Fruit fly (Drosophila melanogaster) whole organism, pupa: Measurements from ENCODE around the gene yata.
A peak's percentile ranks its signal among the peaks of the same experiment; 100 is the strongest.

Experiments used
- CG10348 ChIP-seq: fragments of 200-800 bp; sonication (Bioruptor generic); IDR thresholded peaks from 2 replicates; pipeline ENCODE4 v1.3.6; 2022; ENCODE audit warnings: missing biosample characterization, missing genetic modification characterization
- CG12605 ChIP-seq: fragments of 200-800 bp; sonication (Bioruptor generic); IDR thresholded peaks from 2 replicates; pipeline ENCODE4 v1.3.6; 2022; ENCODE audit warnings: missing biosample characterization, missing genetic modification characterization
- CG13204 ChIP-seq: fragments of 200-800 bp; sonication (Bioruptor generic); optimal IDR thresholded peaks from 2 replicates; lab custom pipeline; 2018; ENCODE audit warnings: missing biosample characterization, mild to moderate bottlenecking, missing genetic modification characterization, moderate library complexity
- CG14655 ChIP-seq: fragments of 200-800 bp; sonication (Bioruptor generic); optimal IDR thresholded peaks from 3 replicates; lab custom pipeline; 2017; ENCODE audit warnings: mild to moderate bottlenecking, missing biosample characterization, missing genetic modification reagents, missing genetic modification characterization
- CG15710 ChIP-seq: fragments of 200-800 bp; sonication (Bioruptor generic); optimal IDR thresholded peaks from 2 replicates; lab custom pipeline; 2018; ENCODE audit warnings: missing biosample characterization, mild to moderate bottlenecking, missing genetic modification characterization, moderate library complexity
- CG17806 ChIP-seq: fragments of 200-800 bp; sonication (Bioruptor generic); optimal IDR thresholded peaks from 2 replicates; lab custom pipeline; 2018; ENCODE audit warnings: missing biosample characterization, mild to moderate bottlenecking, missing genetic modification characterization, moderate library complexity
- CG32121 ChIP-seq: fragments of 200-800 bp; sonication (Bioruptor generic); IDR thresholded peaks from 2 replicates; pipeline ENCODE4 v1.3.6; 2022; ENCODE audit warnings: missing biosample characterization, missing genetic modification characterization
- CG34367 ChIP-seq: fragments of 200-800 bp; sonication (Bioruptor generic); optimal IDR thresholded peaks from 2 replicates; lab custom pipeline; 2018; ENCODE audit warnings: missing biosample characterization, mild to moderate bottlenecking, missing genetic modification characterization
- CG4496 ChIP-seq: fragments of 200-800 bp; sonication (Bioruptor generic); IDR thresholded peaks from 3 replicates; pipeline ENCODE4 v1.3.6; 2022; ENCODE audit warnings: missing biosample characterization, missing genetic modification characterization
- CG8159 ChIP-seq: fragments of 200-800 bp; sonication (Bioruptor generic); optimal IDR thresholded peaks from 3 replicates; lab custom pipeline; 2018; ENCODE audit warnings: missing biosample characterization, mild to moderate bottlenecking, missing genetic modification characterization, moderate library complexity
- CG8301 ChIP-seq: fragments of 200-800 bp; sonication (Bioruptor generic); optimal IDR thresholded peaks from 2 replicates; lab custom pipeline; 2018; ENCODE audit warnings: missing biosample characterization, mild to moderate bottlenecking, missing genetic modification characterization
- CG9948 ChIP-seq: fragments of 200-800 bp; sonication (Bioruptor generic); optimal IDR thresholded peaks from 2 replicates; lab custom pipeline; 2018; ENCODE audit warnings: missing biosample characterization, mild to moderate bottlenecking, missing genetic modification characterization, moderate library complexity
- D1 ChIP-seq: fragments of 200-800 bp; sonication (Bioruptor generic); optimal IDR thresholded peaks from 2 replicates; lab custom pipeline; 2018; ENCODE audit warnings: missing biosample characterization, mild to moderate bottlenecking, missing genetic modification characterization, moderate library complexity
- EcR ChIP-seq: fragments of 200-800 bp; sonication (Bioruptor generic); optimal IDR thresholded peaks from 3 replicates; lab custom pipeline; 2019; ENCODE audit warnings: missing biosample characterization, missing genetic modification characterization, mild to moderate bottlenecking, moderate library complexity, missing genetic modification reagents
- Ets98B ChIP-seq: fragments of 200-800 bp; sonication (Bioruptor generic); IDR thresholded peaks from 2 replicates; pipeline ENCODE4 v1.3.6; 2022; ENCODE audit warnings: missing biosample characterization, missing genetic modification characterization
- Pif1A ChIP-seq: fragments of 200-800 bp; sonication (Bioruptor generic); optimal IDR thresholded peaks from 3 replicates; lab custom pipeline; 2016; ENCODE audit warnings: missing biosample characterization, missing genetic modification characterization
- Pif1B ChIP-seq: fragments of 200-800 bp; sonication (Bioruptor generic); optimal IDR thresholded peaks from 3 replicates; lab custom pipeline; 2016; ENCODE audit warnings: missing biosample characterization, missing genetic modification characterization
- Snoo ChIP-seq: fragments of 200-800 bp; sonication (Bioruptor generic); optimal IDR thresholded peaks from 3 replicates; lab custom pipeline; 2017; ENCODE audit warnings: missing biosample characterization, mild to moderate bottlenecking, missing genetic modification characterization, inconsistent platforms
- fd96Ca ChIP-seq: fragments of 200-800 bp; sonication (Bioruptor generic); IDR thresholded peaks from 3 replicates; pipeline ENCODE4 v1.3.6; 2022; ENCODE audit warnings: missing biosample characterization, missing genetic modification characterization
- gl ChIP-seq: fragments of 200-800 bp; sonication (Bioruptor generic); optimal IDR thresholded peaks from 2 replicates; lab custom pipeline; 2018; ENCODE audit warnings: missing biosample characterization, mild to moderate bottlenecking, missing genetic modification characterization
- rn ChIP-seq: fragments of 200-800 bp; sonication (Bioruptor generic); IDR thresholded peaks from 2 replicates; pipeline ENCODE4 v1.3.6; 2022; ENCODE audit warnings: missing biosample characterization, missing genetic modification characterization

Gene yata

dm6 chr3R:29718363-29718762 is 30.7 kb upstream of the yata start, which contains the start of gene CG15506:
TSS of gene CG15506 (plus strand) at chr3R:29718663.
- no peak for TF ChIP-seq fd96Ca (GFP tag; lab: Robert Waterston, UW)
- no peak for TF ChIP-seq Ets98B (GFP tag; lab: Robert Waterston, UW)
- no peak for TF ChIP-seq EcR (GFP tag; lab: Kevin White, UChicago)
- no peak for TF ChIP-seq Pif1B (GFP tag; lab: Kevin White, UChicago)
- TF ChIP-seq rn (GFP tag; lab: Robert Waterston, UW): no peak
- no peak for TF ChIP-seq CG17806 (tag; lab: Kevin White, UChicago)
- TF ChIP-seq gl: no peak
- TF ChIP-seq CG32121 (GFP tag; lab: Robert Waterston, UW): no peak
- no peak for TF ChIP-seq CG10348
- no peak for TF ChIP-seq CG4496 (GFP tag; lab: Robert Waterston, UW)
- TF ChIP-seq CG13204 (GFP tag; lab: Kevin White, UChicago): no peak
- TF ChIP-seq Pif1A: no peak
- TF ChIP-seq CG8301 (tag; lab: Kevin White, UChicago): no peak
- no peak for TF ChIP-seq CG12605 (GFP tag; lab: Robert Waterston, UW)
- no peak for TF ChIP-seq CG15710 (tag; lab: Kevin White, UChicago)
- no peak for TF ChIP-seq CG8159 (tag; lab: Kevin White, UChicago)
- no peak for TF ChIP-seq CG34367

DNA sequence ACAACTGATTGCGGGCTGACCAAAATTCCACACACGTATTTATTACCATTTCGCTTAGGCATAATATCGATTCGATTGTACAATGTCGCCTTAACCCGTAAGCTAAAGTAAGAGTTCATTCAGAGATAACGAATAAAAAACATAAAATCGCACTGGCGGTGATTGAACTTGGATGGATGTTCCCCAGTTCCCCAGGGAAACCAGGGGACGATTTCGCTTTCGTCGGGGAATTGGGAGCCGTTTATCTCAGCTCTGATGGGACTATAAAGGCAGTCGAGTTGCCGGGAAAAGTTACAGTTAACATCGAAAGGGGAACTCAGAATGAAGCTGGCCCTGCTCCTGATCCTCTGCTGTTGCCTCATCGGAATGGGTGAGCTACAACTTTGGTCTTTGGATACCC is 26.8 kb upstream of the yata start, which contains the start of gene CG34296:
TSS of gene CG34296 (plus strand) at position 301 of the 400 bp plus-strand sequence.
- TF ChIP-seq EcR (GFP tag; lab: Kevin White, UChicago): no peak
- TF ChIP-seq CG14655 (GFP tag; lab: Kevin White, UChicago): no peak
- TF ChIP-seq fd96Ca (GFP tag; lab: Robert Waterston, UW): no peak
- no peak for TF ChIP-seq CG17806 (tag; lab: Kevin White, UChicago)
- no peak for TF ChIP-seq CG9948 (tag; lab: Kevin White, UChicago)
- no peak for TF ChIP-seq rn (GFP tag; lab: Robert Waterston, UW)
- TF ChIP-seq CG12605 (GFP tag; lab: Robert Waterston, UW): no peak
- no peak for TF ChIP-seq CG10348

DNA sequence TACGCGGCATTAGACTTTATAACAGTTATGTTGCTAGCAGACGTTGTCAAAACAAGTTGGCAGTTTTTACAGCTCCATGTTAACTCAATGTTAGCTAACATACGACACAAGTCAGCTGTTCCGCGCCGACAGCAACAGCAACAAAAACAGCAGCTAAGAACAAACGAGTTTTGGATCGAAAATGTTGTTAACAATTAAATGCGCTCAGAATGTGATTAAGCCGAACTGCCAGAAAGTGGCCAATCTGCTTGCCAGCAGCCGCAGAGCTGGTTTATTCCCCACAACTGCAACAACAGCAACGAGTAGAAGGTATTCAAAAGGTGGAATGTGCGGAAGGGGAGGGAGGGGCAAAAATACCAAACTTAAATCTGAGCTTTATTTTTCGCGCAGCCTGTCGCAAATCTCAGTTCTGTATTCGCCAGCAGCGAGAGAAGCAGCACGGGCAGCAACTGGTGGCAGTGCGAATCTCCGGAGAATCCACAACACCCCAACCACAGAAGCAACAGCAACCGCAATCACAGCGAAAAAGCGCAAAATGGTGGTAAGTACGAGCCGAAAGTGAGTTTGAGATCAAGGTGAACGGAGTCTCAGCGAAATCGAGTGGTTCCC is 25.9 kb upstream of the yata start, which contains the start of gene Pcd:
TSS of gene Pcd (plus strand) at position 116 of the 609 bp plus-strand sequence.
- TF ChIP-seq CG17806 (tag; lab: Kevin White, UChicago) (no peak), CG8159 (tag; lab: Kevin White, UChicago) (no peak), CG8301 (tag; lab: Kevin White, UChicago) (no peak), EcR (GFP tag; lab: Kevin White, UChicago) (peak; percentile 24), Ets98B (GFP tag; lab: Robert Waterston, UW) (peak; percentile 34; the same call in 1 of the 2 replicates), gl (no peak), rn (GFP tag; lab: Robert Waterston, UW) (no peak), Pif1A (no peak), CG15710 (tag; lab: Kevin White, UChicago) (no peak), CG14655 (GFP tag; lab: Kevin White, UChicago) (no peak), CG12605 (GFP tag; lab: Robert Waterston, UW) (peak; percentile 62; the same call in 1 of the 2 replicates), Pif1B (GFP tag; lab: Kevin White, UChicago) (no peak), Snoo (tag; lab: Kevin White, UChicago) (no peak), CG4496 (GFP tag; lab: Robert Waterston, UW) (0 out of 3 replicates have a peak, but pooled peaks have one; percentile 52), CG13204 (GFP tag; lab: Kevin White, UChicago) (no peak), CG34367 (no peak), CG10348 (no peak), D1 (tag; lab: Kevin White, UChicago) (no peak), fd96Ca (GFP tag; lab: Robert Waterston, UW) (no peak), CG9948 (tag; lab: Kevin White, UChicago) (no peak), CG32121 (GFP tag; lab: Robert Waterston, UW) (no peak)

- TF ChIP-seq CG10348 (no peak), CG8301 (tag; lab: Kevin White, UChicago) (no peak), CG8159 (tag; lab: Kevin White, UChicago) (no peak), CG14655 (GFP tag; lab: Kevin White, UChicago) (no peak), CG4496 (GFP tag; lab: Robert Waterston, UW) (no peak), D1 (tag; lab: Kevin White, UChicago) (no peak), CG34367 (no peak), gl (no peak), rn (GFP tag; lab: Robert Waterston, UW) (no peak)
- TF ChIP-seq, all 21 proteins: peak for 0
These were observed 24.3 kb upstream of the yata start, which contains the start of the genes Naa40 and CG18731 for dm6 chr3R:29724745-29725144. TSS of gene Naa40 (minus strand) at chr3R:29724950. TSS of gene CG18731 (plus strand) at chr3R:29725027.

DNA sequence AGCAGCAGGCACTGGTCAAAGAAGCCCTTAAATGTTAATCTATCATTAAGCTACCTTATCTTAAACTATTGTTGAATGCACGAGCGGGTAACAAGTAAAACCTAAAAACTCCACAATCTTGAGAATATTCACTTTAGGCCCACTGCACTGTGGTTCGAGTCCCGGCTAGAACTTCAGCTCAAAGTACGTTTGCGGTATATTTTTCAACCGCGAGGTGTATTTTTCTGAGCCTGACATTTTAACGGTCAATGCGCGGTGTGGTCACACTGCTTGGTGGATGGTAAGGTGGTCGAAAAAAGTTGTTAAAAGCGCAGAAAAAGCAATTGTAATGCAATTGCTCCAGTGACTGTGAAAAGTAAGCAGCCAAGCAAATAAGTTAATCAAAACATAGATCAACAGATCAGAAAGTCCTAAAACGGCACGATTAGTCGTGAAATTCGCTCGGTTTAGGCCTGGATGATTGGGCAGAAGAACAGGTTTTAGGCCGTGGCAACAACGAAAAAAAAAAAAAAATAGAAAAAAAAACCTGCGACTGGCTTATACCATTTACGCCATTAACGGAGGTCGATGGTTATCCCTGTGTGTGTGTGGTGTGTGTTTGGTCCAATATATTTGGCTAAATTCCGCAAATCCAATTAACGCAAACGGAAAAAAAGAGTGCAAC is 23.3 kb upstream of the yata start, which contains the start of gene Kul:
TSS of gene Kul (plus strand) at position 254 of the 664 bp plus-strand sequence.
- TF ChIP-seq Pif1A (no peak), Pif1B (GFP tag; lab: Kevin White, UChicago) (no peak), CG8159 (tag; lab: Kevin White, UChicago) (peak; percentile 40), CG32121 (GFP tag; lab: Robert Waterston, UW) (peak; percentile 57; the same call in 1 of the 2 replicates), CG12605 (GFP tag; lab: Robert Waterston, UW) (peak; percentile 18; the same call in 1 of the 2 replicates), CG8301 (tag; lab: Kevin White, UChicago) (peak; percentile 50), CG4496 (GFP tag; lab: Robert Waterston, UW) (peak; percentile 56; the same call in 2 of the 3 replicates), rn (GFP tag; lab: Robert Waterston, UW) (peak; percentile 19; the same call in 1 of the 2 replicates), CG10348 (no peak), EcR (GFP tag; lab: Kevin White, UChicago) (no peak), fd96Ca (GFP tag; lab: Robert Waterston, UW) (peak; percentile 49; the same call in 1 of the 3 replicates), Snoo (tag; lab: Kevin White, UChicago) (peak; percentile 61), D1 (tag; lab: Kevin White, UChicago) (no peak), CG34367 (peak; percentile 28), CG15710 (tag; lab: Kevin White, UChicago) (peak; percentile 23), CG9948 (tag; lab: Kevin White, UChicago) (no peak), CG17806 (tag; lab: Kevin White, UChicago) (peak; percentile 18), gl (peak; percentile 67), CG14655 (GFP tag; lab: Kevin White, UChicago) (no peak), CG13204 (GFP tag; lab: Kevin White, UChicago) (no peak), Ets98B (GFP tag; lab: Robert Waterston, UW) (peak; percentile 34)
